Fruit fly (Drosophila melanogaster) whole organism, embryonic: ENCODE measurements around the gene Actn3.

Experiments used
- Antp ChIP-seq: fragments of 200-800 bp; sonication (Bioruptor generic); optimal IDR thresholded peaks from 3 replicates; lab custom pipeline; 2016; ENCODE audit warnings: missing biosample characterization, missing genetic modification characterization
- C15 ChIP-seq: fragments of 200-800 bp; sonication (Bioruptor generic); IDR thresholded peaks from 3 replicates; pipeline ENCODE4 v1.3.6; 2022; ENCODE audit warnings: missing biosample characterization, missing genetic modification characterization
- CG11085 ChIP-seq: fragments of 200-800 bp; sonication (Bioruptor generic); IDR thresholded peaks from 2 replicates; pipeline ENCODE4 v1.3.6; 2022; ENCODE audit warnings: missing biosample characterization, missing genetic modification characterization
- CG12071 ChIP-seq: fragments of 200-800 bp; sonication (Bioruptor generic); optimal IDR thresholded peaks from 3 replicates; lab custom pipeline; 2018; ENCODE audit warnings: missing biosample characterization, mild to moderate bottlenecking, missing genetic modification characterization
- CG12155 ChIP-seq: fragments of 200-800 bp; sonication (Bioruptor generic); optimal IDR thresholded peaks from 3 replicates; lab custom pipeline; 2016; ENCODE audit warnings: missing biosample characterization, missing genetic modification characterization
- CG12391 ChIP-seq: fragments of 200-800 bp; sonication (Bioruptor generic); optimal IDR thresholded peaks from 3 replicates; lab custom pipeline; 2018; ENCODE audit warnings: missing biosample characterization, mild to moderate bottlenecking, missing genetic modification characterization, moderate library complexity
- CG14860 ChIP-seq: fragments of 200-800 bp; sonication (Bioruptor generic); IDR thresholded peaks from 3 replicates; pipeline ENCODE4 v1.3.6; 2022; ENCODE audit warnings: missing biosample characterization, missing genetic modification characterization; ENCODE audit not compliant: partially characterized antibody
- CG17328 ChIP-seq: fragments of 200-800 bp; sonication (Bioruptor generic); IDR thresholded peaks from 2 replicates; pipeline ENCODE4 v1.3.6; 2022; ENCODE audit warnings: missing biosample characterization, missing genetic modification characterization
- CG1792 ChIP-seq: fragments of 200-800 bp; sonication (Bioruptor generic); optimal IDR thresholded peaks from 2 replicates; lab custom pipeline; 2016; ENCODE audit warnings: missing biosample characterization, missing genetic modification characterization
- CG31388 ChIP-seq: fragments of 200-800 bp; sonication (Bioruptor generic); optimal IDR thresholded peaks from 2 replicates; lab custom pipeline; 2016; ENCODE audit warnings: missing biosample characterization, missing genetic modification characterization
- CG33557 ChIP-seq: fragments of 200-800 bp; sonication (Bioruptor generic); optimal IDR thresholded peaks from 2 replicates; lab custom pipeline; 2019; ENCODE audit warnings: missing biosample characterization, mild to moderate bottlenecking, missing genetic modification characterization, moderate library complexity
- CG3995 ChIP-seq: fragments of 200-800 bp; sonication (Bioruptor generic); optimal IDR thresholded peaks from 3 replicates; lab custom pipeline; 2016; ENCODE audit warnings: missing biosample characterization, missing genetic modification characterization
- CG6175 ChIP-seq: fragments of 200-800 bp; sonication (Bioruptor generic); IDR thresholded peaks from 3 replicates; pipeline ENCODE4 v1.3.6; 2022; ENCODE audit warnings: missing biosample characterization, missing genetic modification characterization
- CG6683 ChIP-seq: fragments of 200-800 bp; sonication (Bioruptor generic); optimal IDR thresholded peaks from 2 replicates; lab custom pipeline; 2017; ENCODE audit warnings: missing biosample characterization, mild to moderate bottlenecking, missing genetic modification characterization, missing genetic modification reagents
- CG8290 ChIP-seq, 3 experiments: fragments of 200-800 bp; sonication (Bioruptor generic); optimal IDR thresholded peaks; 2 replicates each; lab custom pipeline; 2016 to 2019; ENCODE audit warnings: missing biosample characterization in 3 of 3, missing genetic modification characterization in 3 of 3, mild to moderate bottlenecking in 2 of 3, moderate library complexity in 1 of 3
- CG9797 ChIP-seq: fragments of 200-800 bp; sonication (Bioruptor generic); optimal IDR thresholded peaks from 3 replicates; lab custom pipeline; 2018; ENCODE audit warnings: missing biosample characterization, mild to moderate bottlenecking, missing genetic modification characterization
- CoRest ChIP-seq: fragments of 200-800 bp; sonication (Bioruptor generic); optimal IDR thresholded peaks from 3 replicates; lab custom pipeline; 2018; ENCODE audit warnings: missing biosample characterization, mild to moderate bottlenecking, missing genetic modification characterization, moderate library complexity
- Dip2 ChIP-seq: fragments of 200-800 bp; sonication (Bioruptor generic); IDR thresholded peaks from 2 replicates; pipeline ENCODE4 v1.3.6; 2022; ENCODE audit warnings: missing biosample characterization, missing genetic modification characterization
- Drgx ChIP-seq: fragments of 200-800 bp; sonication (Bioruptor generic); IDR thresholded peaks from 2 replicates; pipeline ENCODE4 v1.3.6; 2022; ENCODE audit warnings: missing biosample characterization, missing genetic modification characterization
- Fer2 ChIP-seq: fragments of 200-800 bp; sonication (Bioruptor generic); optimal IDR thresholded peaks from 2 replicates; lab custom pipeline; 2018; ENCODE audit warnings: missing biosample characterization, mild to moderate bottlenecking, missing genetic modification characterization, moderate library complexity
- GATAe ChIP-seq: fragments of 200-800 bp; sonication (Bioruptor generic); conservative IDR thresholded peaks from 2 replicates; pipeline ENCODE4 v1.3.6; 2022; ENCODE audit warnings: missing biosample characterization, missing genetic modification characterization
- HLH4C ChIP-seq: fragments of 200-800 bp; sonication (Bioruptor generic); IDR thresholded peaks from 3 replicates; pipeline ENCODE4 v1.3.6; 2022; ENCODE audit warnings: missing biosample characterization, missing genetic modification characterization; ENCODE audit not compliant: partially characterized antibody
- Hmr ChIP-seq: fragments of 200-800 bp; sonication (Bioruptor generic); optimal IDR thresholded peaks from 3 replicates; lab custom pipeline; 2017; ENCODE audit warnings: mild to moderate bottlenecking, missing biosample characterization, missing genetic modification reagents, missing genetic modification characterization
- Hr3 ChIP-seq: fragments of 200-800 bp; sonication (Bioruptor generic); optimal IDR thresholded peaks from 3 replicates; lab custom pipeline; 2016; ENCODE audit warnings: missing biosample characterization, missing genetic modification characterization
- Jarid2 ChIP-seq: fragments of 200-800 bp; sonication (Bioruptor generic); optimal IDR thresholded peaks from 3 replicates; lab custom pipeline; 2017; ENCODE audit warnings: mild to moderate bottlenecking, missing biosample characterization, missing genetic modification reagents, missing genetic modification characterization
- Lhr ChIP-seq: fragments of 200-800 bp; sonication (Bioruptor generic); optimal IDR thresholded peaks from 3 replicates; lab custom pipeline; 2017; ENCODE audit warnings: mild to moderate bottlenecking, missing biosample characterization, missing genetic modification reagents, missing genetic modification characterization
- Stat92E ChIP-seq, 3 experiments: fragments of >200 bp in 2 of 3; fragments of 200-800 bp in 1 of 3; sonication (Bioruptor generic) in 1 of 3; optimal IDR thresholded peaks; 2 replicates each; lab custom pipeline; 2017 to 2019; ENCODE audit warnings: missing biosample characterization in 3 of 3, missing genetic modification characterization in 3 of 3, mild to moderate bottlenecking in 1 of 3, moderate library complexity in 1 of 3
- Usf ChIP-seq: fragments of 200-800 bp; sonication (Bioruptor generic); optimal IDR thresholded peaks from 2 replicates; lab custom pipeline; 2017; ENCODE audit warnings: missing genotype, missing biosample characterization, missing genetic modification characterization
- Xbp1 ChIP-seq: fragments of 200-800 bp; sonication (Bioruptor generic); optimal IDR thresholded peaks from 3 replicates; lab custom pipeline; 2016; ENCODE audit warnings: missing biosample characterization, mild to moderate bottlenecking, missing genetic modification characterization
- al ChIP-seq: fragments of 200-800 bp; sonication (Bioruptor generic); IDR thresholded peaks from 2 replicates; pipeline ENCODE4 v1.3.6; 2022; ENCODE audit warnings: missing biosample characterization, missing genetic modification characterization
- amos ChIP-seq: fragments of 200-800 bp; sonication (Bioruptor generic); IDR thresholded peaks from 2 replicates; pipeline ENCODE4 v1.3.6; 2022; ENCODE audit warnings: missing biosample characterization, missing genetic modification characterization; ENCODE audit not compliant: partially characterized antibody
- aop ChIP-seq: fragments of 200-800 bp; sonication (Bioruptor generic); IDR thresholded peaks from 2 replicates; pipeline ENCODE4 v1.3.6; 2022; ENCODE audit warnings: missing biosample characterization, missing genetic modification characterization
- dati ChIP-seq: fragments of 200-800 bp; sonication (Bioruptor generic); IDR thresholded peaks from 2 replicates; pipeline ENCODE4 v1.3.6; 2022; ENCODE audit warnings: missing biosample characterization, missing genetic modification characterization
- dysf ChIP-seq: fragments of 200-800 bp; sonication (Bioruptor generic); IDR thresholded peaks from 3 replicates; pipeline ENCODE4 v1.3.6; 2022; ENCODE audit warnings: missing biosample characterization, missing genetic modification characterization
- eyg ChIP-seq: fragments of 200-800 bp; sonication (Bioruptor generic); optimal IDR thresholded peaks from 3 replicates; lab custom pipeline; 2016; ENCODE audit warnings: missing biosample characterization, missing genetic modification characterization
- grau ChIP-seq: fragments of 200-800 bp; optimal IDR thresholded peaks from 3 replicates; lab custom pipeline; 2019; ENCODE audit warnings: missing biosample characterization, mild to moderate bottlenecking, missing genetic modification characterization, moderate library complexity
- grn ChIP-seq: fragments of 200-800 bp; sonication (Bioruptor generic); optimal IDR thresholded peaks from 3 replicates; lab custom pipeline; 2017; ENCODE audit warnings: missing biosample characterization, missing genetic modification characterization
- gsb-n ChIP-seq: fragments of 200-800 bp; sonication (Bioruptor generic); optimal IDR thresholded peaks from 3 replicates; lab custom pipeline; 2018; ENCODE audit warnings: missing biosample characterization, mild to moderate bottlenecking, missing genetic modification characterization
- hb ChIP-seq: fragments of 200-800 bp; sonication (Bioruptor generic); IDR thresholded peaks from 3 replicates; pipeline ENCODE4 v1.3.6; 2022; ENCODE audit warnings: missing biosample characterization, missing genetic modification characterization; ENCODE audit not compliant: partially characterized antibody
- jing ChIP-seq: fragments of 200-800 bp; sonication (Bioruptor generic); optimal IDR thresholded peaks from 2 replicates; lab custom pipeline; 2018; ENCODE audit warnings: missing biosample characterization, mild to moderate bottlenecking, missing genetic modification characterization
- lov ChIP-seq, 2 experiments: fragments of 200-800 bp in 1 of 2; fragments of >200 bp in 1 of 2; sonication (Bioruptor generic) in 1 of 2; IDR thresholded peaks in 1 of 2; optimal IDR thresholded peaks in 1 of 2; 2 replicates in 1 of 2; 3 replicates in 1 of 2; pipeline versions ENCODE4 v1.3.6 to Lab custom; 2017 to 2022; ENCODE audit warnings: missing biosample characterization in 1 of 2, missing genetic modification characterization in 1 of 2
- mld ChIP-seq: fragments of 200-800 bp; sonication (Bioruptor generic); IDR thresholded peaks from 3 replicates; pipeline ENCODE4 v1.3.6; 2022; ENCODE audit warnings: missing biosample characterization, missing genetic modification characterization; ENCODE audit not compliant: partially characterized antibody
- nau ChIP-seq: fragments of 200-800 bp; sonication (Bioruptor generic); optimal IDR thresholded peaks from 3 replicates; lab custom pipeline; 2017; ENCODE audit warnings: missing biosample characterization, mild to moderate bottlenecking, missing genetic modification characterization, missing genetic modification reagents
- onecut ChIP-seq: fragments of 200-800 bp; sonication (Bioruptor generic); IDR thresholded peaks from 2 replicates; pipeline ENCODE4 v1.3.6; 2022; ENCODE audit warnings: missing biosample characterization, missing genetic modification characterization
- row ChIP-seq: fragments of 200-800 bp; sonication (Bioruptor generic); IDR thresholded peaks from 3 replicates; pipeline ENCODE4 v1.3.6; 2022; ENCODE audit warnings: missing biosample characterization, missing genetic modification characterization
- shn ChIP-seq: fragments of 200-800 bp; sonication (Bioruptor generic); optimal IDR thresholded peaks from 3 replicates; lab custom pipeline; 2016; ENCODE audit warnings: missing biosample characterization, missing genetic modification characterization
- tll ChIP-seq, 2 experiments: fragments of 200-800 bp in 1 of 2; fragments of >200 bp in 1 of 2; sonication (Bioruptor generic) in 1 of 2; optimal IDR thresholded peaks; 2 replicates each; lab custom pipeline; 2017 to 2019; ENCODE audit warnings: missing biosample characterization in 2 of 2, missing genetic modification characterization in 2 of 2, mild to moderate bottlenecking in 1 of 2, moderate library complexity in 1 of 2
- tna ChIP-seq: fragments of 200-800 bp; sonication (Bioruptor generic); IDR thresholded peaks from 2 replicates; pipeline ENCODE4 v1.3.6; 2022; ENCODE audit warnings: missing biosample characterization, missing genetic modification characterization; ENCODE audit not compliant: partially characterized antibody
- unpg ChIP-seq: fragments of 200-800 bp; sonication (Bioruptor generic); optimal IDR thresholded peaks from 3 replicates; lab custom pipeline; 2018; ENCODE audit warnings: missing biosample characterization, mild to moderate bottlenecking, missing genetic modification characterization, moderate library complexity

The Actn3 gene

dm6 chr3R:16991781-16992180 lies 14.2 kb upstream of the Actn3 start, which contains the start of gene EMC2B (continued):
- TF ChIP-seq CG11085 (no peak), Hr3 (GFP tag; lab: Kevin White, UChicago) (peak; percentile 39), CG33557 (GFP tag; lab: Kevin White, UChicago) (no peak), amos (GFP tag; lab: Robert Waterston, UW) (no peak), CG12155 (peak; percentile 39), CG31388 (no peak), Drgx (GFP tag; lab: Robert Waterston, UW) (no peak), unpg (GFP tag; lab: Kevin White, UChicago) (peak; percentile 52), onecut (GFP tag; lab: Robert Waterston, UW) (no peak; the same call in 1 of the 2 replicates), row (GFP tag; lab: Robert Waterston, UW) (no peak), Dip2 (GFP tag; lab: Robert Waterston, UW) (no peak), tll (GFP tag; optimal IDR thresholded peaks at IDR 0.05; lab: Kevin White, UChicago) (no peak), CG12071 (no peak), CG9797 (GFP tag; lab: Kevin White, UChicago) (peak; percentile 53), hb (GFP tag; lab: Robert Waterston, UW) (no peak), Antp (GFP tag; lab: Kevin White, UChicago) (peak; percentile 52), shn (GFP tag; lab: Kevin White, UChicago) (peak; percentile 21), grn (no peak), al (no peak), C15 (GFP tag; lab: Robert Waterston, UW) (no peak), mld (GFP tag; lab: Robert Waterston, UW) (no peak), eyg (peak; percentile 75), Lhr (no peak), Stat92E (GFP tag; optimal IDR thresholded peaks at IDR 0.05; lab: Kevin White, UChicago) (no peak), CG12391 (tag; lab: Kevin White, UChicago) (peak; percentile 44), CG8290 (GFP tag; optimal IDR thresholded peaks at IDR 0.05; lab: Kevin White, UChicago) (peak; percentile 27), CG8290 (tag; optimal IDR thresholded peaks at IDR 0.05; lab: Kevin White, UChicago) (peak in 1 of 2 experiments; percentile 67), Jarid2 (GFP tag; lab: Kevin White, UChicago) (no peak), CG6683 (GFP tag; lab: Kevin White, UChicago) (no peak), dati (no peak), Usf (GFP tag; lab: Kevin White, UChicago) (no peak), tna (GFP tag; lab: Robert Waterston, UW) (no peak), GATAe (GFP tag; lab: Robert Waterston, UW) (no peak), grau (tag; lab: Kevin White, UChicago) (peak; percentile 34), dysf (GFP tag; lab: Robert Waterston, UW) (no peak), Hmr (peak; percentile 49), CG3995 (peak; percentile 2), CG6175 (GFP tag; lab: Robert Waterston, UW) (no peak), CoRest (tag; lab: Kevin White, UChicago) (peak; percentile 55), CG1792 (GFP tag; lab: Kevin White, UChicago) (peak; percentile 10), aop (GFP tag; lab: Robert Waterston, UW) (no peak), Fer2 (tag; lab: Kevin White, UChicago) (no peak), CG17328 (GFP tag; lab: Robert Waterston, UW) (no peak), nau (GFP tag; lab: Kevin White, UChicago) (no peak), jing (no peak), HLH4C (GFP tag; lab: Robert Waterston, UW) (no peak), gsb-n (peak; percentile 5), CG14860 (GFP tag; lab: Robert Waterston, UW) (no peak), Xbp1 (GFP tag; lab: Kevin White, UChicago) (peak; percentile 38), lov (optimal IDR thresholded peaks at IDR 0.05; lab: Kevin White, UChicago) (no peak), lov (GFP tag; IDR thresholded peaks at IDR 0.05; lab: Robert Waterston, UW) (no peak)
